Fruit fly (Drosophila melanogaster) whole organism, prepupa: ENCODE results near the gene CG13384.

Experiments used
- Blimp-1 ChIP-seq: fragments of 200-800 bp; sonication (Bioruptor generic); optimal IDR thresholded peaks from 3 replicates; lab custom pipeline; 2017; ENCODE audit warnings: missing biosample characterization, missing genetic modification characterization, mild to moderate bottlenecking, moderate library complexity, missing genetic modification reagents
- CG10669 ChIP-seq: fragments of 200-800 bp; sonication (Bioruptor generic); optimal IDR thresholded peaks from 3 replicates; lab custom pipeline; 2018; ENCODE audit warnings: missing biosample characterization, mild to moderate bottlenecking, missing genetic modification characterization, moderate library complexity
- CG11294 ChIP-seq: fragments of 200-800 bp; sonication (Bioruptor generic); IDR thresholded peaks from 2 replicates; pipeline ENCODE4 v1.3.6; 2022; ENCODE audit warnings: missing biosample characterization, missing genetic modification characterization
- CG11762 ChIP-seq: fragments of 200-800 bp; sonication (Bioruptor generic); optimal IDR thresholded peaks from 3 replicates; lab custom pipeline; 2016; ENCODE audit warnings: missing biosample characterization, missing genetic modification characterization; ENCODE audit not compliant: insufficient read depth
- CG16779 ChIP-seq: fragments of 200-800 bp; sonication (Bioruptor generic); optimal IDR thresholded peaks from 3 replicates; lab custom pipeline; 2017; ENCODE audit warnings: missing biosample characterization, mild to moderate bottlenecking, missing genetic modification characterization
- CG6276 ChIP-seq: fragments of 200-800 bp; sonication (Bioruptor generic); optimal IDR thresholded peaks from 2 replicates; lab custom pipeline; 2017; ENCODE audit warnings: missing biosample characterization, mild to moderate bottlenecking, missing genetic modification characterization
- CG6792 ChIP-seq: fragments of 200-800 bp; sonication (Bioruptor generic); optimal IDR thresholded peaks from 3 replicates; lab custom pipeline; 2016; ENCODE audit warnings: missing biosample characterization, missing genetic modification characterization
- CG6808 ChIP-seq: fragments of 200-800 bp; sonication (Bioruptor generic); optimal IDR thresholded peaks from 3 replicates; lab custom pipeline; 2017; ENCODE audit warnings: missing biosample characterization, missing genetic modification characterization, mild to moderate bottlenecking, moderate library complexity, missing genetic modification reagents
- CG9139 ChIP-seq: fragments of 200-800 bp; sonication (Bioruptor generic); optimal IDR thresholded peaks from 3 replicates; lab custom pipeline; 2017; ENCODE audit warnings: missing biosample characterization, mild to moderate bottlenecking, missing genetic modification characterization
- Eip75B ChIP-seq: fragments of 200-800 bp; sonication (Bioruptor generic); optimal IDR thresholded peaks from 3 replicates; lab custom pipeline; 2016; ENCODE audit warnings: missing biosample characterization, missing genetic modification characterization
- Eip78C ChIP-seq: fragments of 200-800 bp; sonication (Bioruptor generic); peaks from one replicate; lab custom pipeline; 2016; ENCODE audit warnings: missing biosample characterization, missing genetic modification characterization
- Eip93F ChIP-seq: fragments of 200-800 bp; sonication (Bioruptor generic); optimal IDR thresholded peaks from 2 replicates; lab custom pipeline; 2016; ENCODE audit warnings: missing biosample characterization, mild to moderate bottlenecking, missing genetic modification characterization
- Ets21C ChIP-seq: fragments of 200-800 bp; sonication (Bioruptor generic); optimal IDR thresholded peaks from 3 replicates; lab custom pipeline; 2016; ENCODE audit warnings: missing biosample characterization, missing genetic modification characterization
- Ets96B ChIP-seq: fragments of 200-800 bp; optimal IDR thresholded peaks from 2 replicates; lab custom pipeline; 2019; ENCODE audit warnings: missing biosample characterization, mild to moderate bottlenecking, missing genetic modification characterization, moderate library complexity
- Gug ChIP-seq: fragments of 200-800 bp; sonication (Bioruptor generic); IDR thresholded peaks from 2 replicates; pipeline ENCODE4 v1.3.6; 2022; ENCODE audit warnings: missing biosample characterization, missing genetic modification characterization
- Lpt ChIP-seq: fragments of 200-800 bp; sonication (Bioruptor generic); optimal IDR thresholded peaks from 3 replicates; lab custom pipeline; 2016; ENCODE audit warnings: missing biosample characterization, missing genetic modification characterization
- Met ChIP-seq: fragments of 200-800 bp; sonication (Bioruptor generic); optimal IDR thresholded peaks from 3 replicates; lab custom pipeline; 2016; ENCODE audit warnings: missing biosample characterization, missing genetic modification characterization
- Sox102F ChIP-seq: fragments of 200-800 bp; sonication (Bioruptor generic); optimal IDR thresholded peaks from 2 replicates; lab custom pipeline; 2016; ENCODE audit warnings: missing biosample characterization, mild to moderate bottlenecking, missing genetic modification characterization
- Sox14 ChIP-seq: fragments of 200-800 bp; sonication (Bioruptor generic); optimal IDR thresholded peaks from 3 replicates; lab custom pipeline; 2016; ENCODE audit warnings: missing biosample characterization, missing genetic modification characterization
- Sox15 ChIP-seq: fragments of 200-800 bp; sonication (Bioruptor generic); optimal IDR thresholded peaks from 3 replicates; lab custom pipeline; 2016; ENCODE audit warnings: missing biosample characterization, missing genetic modification characterization
- cyc ChIP-seq: fragments of 200-800 bp; sonication (Bioruptor generic); optimal IDR thresholded peaks from 3 replicates; lab custom pipeline; 2016; ENCODE audit warnings: missing biosample characterization, missing genetic modification characterization
- dsx ChIP-seq: fragments of 200-800 bp; optimal IDR thresholded peaks from 3 replicates; lab custom pipeline; 2019; ENCODE audit warnings: missing biosample characterization, mild to moderate bottlenecking, missing genetic modification characterization, moderate library complexity; ENCODE audit not compliant: poor library complexity, severe bottlenecking
- fd59A ChIP-seq: fragments of 200-800 bp; sonication (Bioruptor generic); optimal IDR thresholded peaks from 2 replicates; lab custom pipeline; 2017; ENCODE audit warnings: missing biosample characterization, mild to moderate bottlenecking, missing genetic modification characterization, missing genetic modification reagents
- fkh ChIP-seq: fragments of 200-800 bp; sonication (Bioruptor generic); optimal IDR thresholded peaks from 3 replicates; lab custom pipeline; 2017; ENCODE audit warnings: missing biosample characterization, mild to moderate bottlenecking, missing genetic modification characterization, moderate library complexity
- pdm3 ChIP-seq: fragments of 200-800 bp; sonication (Bioruptor generic); optimal IDR thresholded peaks from 3 replicates; lab custom pipeline; 2016; ENCODE audit warnings: missing biosample characterization, missing genetic modification characterization
- salr ChIP-seq, 2 experiments: fragments of 200-800 bp; sonication (Bioruptor generic); optimal IDR thresholded peaks; 3 replicates each; lab custom pipeline; 2016 to 2018; ENCODE audit warnings: missing biosample characterization in 2 of 2, missing genetic modification characterization in 2 of 2, mild to moderate bottlenecking in 1 of 2
- svp ChIP-seq: fragments of 200-800 bp; sonication (Bioruptor generic); peaks from one replicate; lab custom pipeline; 2016; ENCODE audit warnings: missing biosample characterization, missing genetic modification characterization
- topi ChIP-seq: fragments of 200-800 bp; sonication (Bioruptor generic); optimal IDR thresholded peaks from 3 replicates; lab custom pipeline; 2016; ENCODE audit warnings: missing biosample characterization, missing genetic modification characterization
- vri ChIP-seq: fragments of 200-800 bp; sonication (Bioruptor generic); optimal IDR thresholded peaks from 3 replicates; lab custom pipeline; 2016; ENCODE audit warnings: missing biosample characterization, mild to moderate bottlenecking, missing genetic modification characterization

CG13384 gene

DNA sequence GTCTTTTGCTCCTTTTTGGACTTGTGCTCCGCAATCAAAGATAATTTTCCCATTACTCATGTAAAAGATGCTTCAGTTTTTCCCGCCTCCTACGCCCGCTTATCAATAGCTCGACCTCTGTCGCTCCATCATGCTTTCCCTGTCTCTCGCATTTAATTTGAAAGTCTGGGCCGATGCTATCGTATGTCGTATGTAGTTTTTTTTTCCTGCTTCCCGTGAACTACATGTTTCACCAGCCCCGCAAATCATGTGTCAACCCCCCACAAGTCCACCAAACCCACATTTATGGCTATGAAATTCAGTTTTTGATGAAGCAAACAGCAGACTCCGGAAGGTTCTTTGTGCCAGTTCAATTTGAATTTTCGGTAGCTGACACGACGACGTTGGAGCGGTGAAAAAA lies 41.9 kb upstream of the CG13384 start, which contains the start of gene CG14273:
Gene CG14273, plus strand, starts transcription at position 301 of the 400 bp plus-strand sequence.
- no peak for TF ChIP-seq pdm3 (GFP tag; lab: Kevin White, UChicago)
- no peak for TF ChIP-seq Sox14 (GFP tag; lab: Kevin White, UChicago)

DNA sequence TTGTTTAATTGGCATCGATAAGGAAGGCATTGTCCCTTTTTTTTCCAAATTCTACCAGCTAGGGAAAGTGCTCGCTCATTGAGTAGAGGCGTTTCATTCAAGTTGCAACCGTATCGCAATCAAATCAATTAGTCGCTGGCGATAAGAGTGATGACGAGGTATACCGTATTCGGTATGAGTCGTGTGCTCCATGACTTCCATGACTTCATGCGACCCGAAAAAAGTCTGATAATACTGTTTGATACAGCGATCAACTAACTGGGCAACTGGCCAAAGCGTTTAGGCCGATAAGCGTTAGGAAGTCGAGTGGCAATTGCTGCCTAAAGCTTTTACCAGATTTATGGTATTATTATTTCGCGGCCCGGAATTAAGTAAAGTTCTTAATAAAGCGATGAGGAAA lies 39.7 kb upstream of the CG13384 start:
- TF ChIP-seq Lpt (no peak), fd59A (GFP tag; lab: Kevin White, UChicago) (no peak), CG11762 (no peak), salr (GFP tag; optimal IDR thresholded peaks at IDR 0.05; lab: Kevin White, UChicago) (no peak), cyc (GFP tag; lab: Kevin White, UChicago) (no peak), CG9139 (GFP tag; lab: Kevin White, UChicago) (no peak), Blimp-1 (no peak), svp (GFP tag; lab: Kevin White, UChicago) (peak; percentile 84), vri (GFP tag; lab: Kevin White, UChicago) (peak; percentile 70), Ets96B (tag; lab: Kevin White, UChicago) (no peak), CG10669 (GFP tag; lab: Kevin White, UChicago) (no peak), Ets21C (GFP tag; lab: Kevin White, UChicago) (no peak)

DNA sequence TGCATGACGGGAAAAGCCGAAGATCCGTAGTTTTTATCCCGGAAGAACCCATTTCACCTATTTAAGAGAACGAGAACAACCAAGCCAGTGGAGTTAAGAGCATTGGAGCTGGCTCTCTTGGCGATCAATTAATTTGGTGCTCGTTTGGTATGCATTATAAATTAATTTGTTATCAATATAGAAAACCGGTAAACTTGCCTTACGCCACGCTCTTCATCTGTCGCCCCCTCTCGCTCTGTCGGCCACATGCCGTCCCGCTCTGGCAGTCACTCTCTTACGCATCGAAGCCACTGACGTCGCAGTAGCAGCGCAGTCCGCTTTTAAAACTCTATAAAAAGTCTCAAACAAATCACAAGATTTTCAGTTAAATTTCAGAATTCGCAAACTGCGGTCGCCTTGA lies 38.0 kb upstream of the CG13384 start, which contains the start of gene CG7778:
Gene CG7778, plus strand, starts transcription at position 361 of the 400 bp plus-strand sequence.
- TF ChIP-seq Eip75B (no peak), Eip78C (GFP tag; lab: Kevin White, UChicago) (peak; percentile 0)

DNA sequence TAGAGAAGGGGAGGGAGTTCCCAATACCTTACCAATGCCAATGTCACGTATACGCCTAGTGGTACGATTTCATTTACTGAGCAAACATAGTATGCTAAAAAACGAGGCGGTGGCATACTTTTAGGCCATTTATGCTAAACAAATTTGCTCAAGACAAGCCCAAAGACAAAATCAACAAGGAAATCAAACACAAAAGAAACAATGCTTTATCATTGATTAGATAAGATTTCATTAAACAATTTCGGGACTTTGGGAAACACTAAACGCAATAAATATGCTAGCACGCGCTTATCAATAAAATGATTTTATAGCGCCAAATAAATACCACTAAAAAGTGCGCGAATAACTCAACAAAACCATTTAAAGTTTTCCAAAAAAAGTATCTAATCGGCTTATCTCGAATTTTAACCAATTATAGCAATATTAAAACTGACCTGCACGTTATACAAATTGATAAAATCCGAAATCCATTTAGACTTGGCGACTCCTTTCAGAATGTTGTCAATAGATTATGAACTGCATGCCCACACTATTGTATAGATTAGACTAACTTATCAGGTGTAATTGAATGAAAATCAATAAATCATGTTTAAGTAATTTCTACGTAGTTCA lies 33.6 kb upstream of the CG13384 start:
- TF ChIP-seq CG6808 (GFP tag; lab: Kevin White, UChicago) (no peak), vri (GFP tag; lab: Kevin White, UChicago) (peak; percentile 28), CG11294 (no peak), Eip78C (GFP tag; lab: Kevin White, UChicago) (no peak), fkh (GFP tag; lab: Kevin White, UChicago) (peak; percentile 74), Gug (GFP tag; lab: Robert Waterston, UW) (no peak), Eip93F (no peak), Blimp-1 (no peak), CG6276 (GFP tag; lab: Kevin White, UChicago) (no peak), Eip75B (no peak)

DNA sequence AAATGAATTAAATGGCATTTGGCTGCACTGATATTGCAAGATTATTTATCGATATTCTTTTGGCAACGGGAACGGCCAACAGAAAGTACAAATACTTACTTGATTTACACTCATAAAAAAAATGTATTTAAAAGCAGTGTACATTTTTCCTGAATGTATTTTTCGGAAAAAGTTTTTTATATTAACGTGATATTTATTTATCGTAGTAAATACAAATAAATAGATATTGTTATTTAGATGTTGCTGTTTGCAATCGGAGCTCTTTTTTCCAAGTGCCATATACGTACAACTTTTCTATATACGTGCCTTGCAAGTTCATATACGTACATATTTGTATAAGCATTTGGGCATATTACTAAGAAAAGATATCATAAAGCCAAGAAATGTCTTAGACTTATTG lies 32.9 kb upstream of the CG13384 start:
- TF ChIP-seq topi (GFP tag; lab: Kevin White, UChicago) (peak; percentile 26), cyc (GFP tag; lab: Kevin White, UChicago) (peak; percentile 21), svp (GFP tag; lab: Kevin White, UChicago) (peak; percentile 51), Sox15 (no peak), Met (GFP tag; lab: Kevin White, UChicago) (peak; percentile 31)
- TF ChIP-seq, all 60 proteins: peak for 4

DNA sequence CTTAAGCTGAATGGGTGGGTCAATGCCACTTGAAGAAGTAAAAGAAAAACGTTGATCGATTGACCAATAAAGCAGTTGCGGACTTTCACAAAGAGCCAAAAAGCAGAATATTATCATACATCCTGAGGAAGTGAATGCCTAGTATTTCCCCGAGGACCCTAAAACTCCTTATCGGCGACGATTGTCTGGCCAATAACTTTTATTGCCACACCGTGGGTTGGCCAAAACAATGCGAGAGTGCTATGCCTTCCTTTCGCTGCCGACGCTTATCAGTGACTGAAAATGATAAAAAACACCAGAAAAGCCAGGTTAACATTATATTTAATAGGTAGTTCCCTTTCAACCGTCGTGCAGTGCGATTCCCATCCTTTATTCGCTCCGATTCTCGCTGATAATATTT lies 32.4 kb upstream of the CG13384 start, which contains the start of gene Mur29B:
Gene Mur29B, plus strand, starts transcription at position 324 of the 400 bp plus-strand sequence.
- TF ChIP-seq Blimp-1 (no peak), salr (GFP tag; optimal IDR thresholded peaks at IDR 0.05; lab: Kevin White, UChicago) (no peak), CG6792 (GFP tag; lab: Kevin White, UChicago) (no peak), vri (GFP tag; lab: Kevin White, UChicago) (peak; percentile 50), pdm3 (GFP tag; lab: Kevin White, UChicago) (no peak), Met (GFP tag; lab: Kevin White, UChicago) (no peak)

DNA sequence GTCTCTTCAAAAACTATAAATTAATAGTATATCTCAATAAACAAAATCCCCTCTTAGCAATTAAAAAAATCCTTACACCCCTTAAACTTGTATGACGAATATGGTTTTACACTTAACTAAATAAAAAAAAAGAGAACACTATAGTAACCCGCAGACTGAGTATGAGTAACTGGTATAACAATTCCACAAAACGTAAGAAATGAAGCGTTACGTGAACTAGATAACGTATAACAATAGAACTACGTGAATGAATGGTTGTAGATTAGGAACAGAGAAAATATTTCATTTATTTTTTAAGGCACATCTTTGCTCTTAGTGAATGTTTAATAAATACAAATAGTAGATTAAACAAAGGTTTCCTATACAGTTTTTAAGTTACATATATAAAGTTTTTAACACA lies 28.8 kb upstream of the CG13384 start:
- TF ChIP-seq CG16779 (tag; lab: Kevin White, UChicago) (no peak), Eip78C (GFP tag; lab: Kevin White, UChicago) (no peak), dsx (no peak), Ets21C (GFP tag; lab: Kevin White, UChicago) (no peak), Sox102F (GFP tag; lab: Kevin White, UChicago) (no peak), CG6792 (GFP tag; lab: Kevin White, UChicago) (no peak)
